Fruit fly (Drosophila melanogaster): ENCODE data around the gene Srx.

Srx gene

DNA sequence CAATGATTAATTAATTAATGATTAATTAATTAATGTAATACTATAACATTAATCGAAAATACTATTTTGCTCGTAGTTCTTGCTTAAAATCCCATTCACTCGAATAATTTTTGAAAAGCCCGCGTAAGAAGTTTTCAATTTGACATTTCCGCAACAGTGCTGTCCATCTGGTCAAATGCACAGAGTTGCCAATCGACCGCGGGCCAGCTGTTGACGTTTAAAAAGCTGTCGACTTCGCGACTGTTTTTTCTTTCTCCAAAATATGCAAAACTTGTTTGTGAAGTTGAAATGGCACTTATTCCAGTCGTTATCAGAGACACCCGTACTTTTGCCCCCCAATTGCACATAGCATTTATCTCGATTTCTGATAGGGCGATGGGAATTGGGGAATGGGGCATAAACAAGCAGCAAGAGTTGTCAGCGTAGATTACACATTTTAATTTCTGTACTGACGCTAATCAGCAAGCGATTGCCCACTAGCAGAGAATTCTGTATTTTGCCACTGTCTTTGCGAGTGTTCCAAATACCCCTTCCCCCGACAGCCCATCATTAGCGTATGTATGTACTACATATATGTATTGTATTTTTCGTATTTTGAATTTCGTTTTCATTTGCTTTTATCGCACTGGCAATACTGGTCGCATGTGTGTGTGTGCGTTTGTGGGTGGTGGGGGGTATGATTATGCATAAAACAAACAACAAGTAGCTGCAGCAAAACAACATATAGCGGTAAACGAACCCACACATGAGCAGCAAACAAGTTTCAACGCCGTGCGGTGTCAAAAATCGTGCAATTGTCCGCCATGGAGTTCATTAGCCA is at the start of gene Srx:
Srx (plus strand) TSS at position 517 of the 820 bp plus-strand sequence.
- TF ChIP-seq CG34422 (GFP tag; IDR thresholded peaks at IDR 0.05) (no peak), CG16779 (GFP tag; IDR thresholded peaks at IDR 0.05) (no peak), Hr78 (GFP tag; optimal IDR thresholded peaks at IDR 0.05) (no peak), CG1603 (tag; optimal IDR thresholded peaks at IDR 0.05) (peak; percentile 57), Ssrp (tag; optimal IDR thresholded peaks at IDR 0.05) (no peak), zen2 (GFP tag; IDR thresholded peaks at IDR 0.05; ENCODE audit: partially characterized antibody) (no peak), CG9215 (GFP tag; IDR thresholded peaks at IDR 0.05) (peak; percentile 37; the same call in 1 of the 2 replicates), CG4820 (GFP tag; optimal IDR thresholded peaks at IDR 0.05) (no peak), ttk (GFP tag; IDR thresholded peaks at IDR 0.05) (no peak), CG9817 (tag; optimal IDR thresholded peaks at IDR 0.05) (peak; percentile 54), jigr1 (GFP tag; IDR thresholded peaks at IDR 0.05) (no peak), zfh2 (GFP tag; optimal IDR thresholded peaks at IDR 0.05) (peak; percentile 12), CG6765 (GFP tag; optimal IDR thresholded peaks at IDR 0.05) (no peak), gce (GFP tag; IDR thresholded peaks at IDR 0.05) (no peak), schlank (tag; optimal IDR thresholded peaks at IDR 0.05) (no peak), pb (GFP tag; optimal IDR thresholded peaks at IDR 0.05) (no peak), NFAT (GFP tag; IDR thresholded peaks at IDR 0.05) (no peak), CG6683 (GFP tag; optimal IDR thresholded peaks at IDR 0.05) (no peak), ftz-f1 (GFP tag; optimal IDR thresholded peaks at IDR 0.05) (no peak), CG7271 (tag; optimal IDR thresholded peaks at IDR 0.05) (no peak), D19B (GFP tag; optimal IDR thresholded peaks at IDR 0.05) (no peak), Nf-YB (GFP tag; optimal IDR thresholded peaks at IDR 0.05) (no peak), Dfd (GFP tag; optimal IDR thresholded peaks at IDR 0.05) (no peak), CG11085 (GFP tag; IDR thresholded peaks at IDR 0.05) (no peak), sens-2 (GFP tag; IDR thresholded peaks at IDR 0.05) (no peak), CG15073 (GFP tag; optimal IDR thresholded peaks at IDR 0.05) (no peak), CG13424 (tag; optimal IDR thresholded peaks at IDR 0.05) (peak; percentile 44), slp2 (GFP tag; optimal IDR thresholded peaks at IDR 0.05) (no peak), Dek (tag; optimal IDR thresholded peaks at IDR 0.05) (peak; percentile 8), Med (GFP tag) (peak; percentile 50), CG13894 (tag; optimal IDR thresholded peaks at IDR 0.05) (no peak), CG3163 (GFP tag; optimal IDR thresholded peaks at IDR 0.05) (no peak), ken (GFP tag; IDR thresholded peaks at IDR 0.05) (no peak), dan (GFP tag; IDR thresholded peaks at IDR 0.05) (no peak), Hand (GFP tag; optimal IDR thresholded peaks at IDR 0.05) (no peak), CG6791 (GFP tag; IDR thresholded peaks at IDR 0.05; ENCODE audit: partially characterized antibody) (no peak), p53 (GFP tag; optimal IDR thresholded peaks at IDR 0.05) (no peak), Awh (GFP tag; IDR thresholded peaks at IDR 0.05) (no peak), CG30403 (GFP tag; optimal IDR thresholded peaks at IDR 0.05) (peak; percentile 28), exex (tag; optimal IDR thresholded peaks at IDR 0.05) (peak; percentile 50), Neu2 (GFP tag; optimal IDR thresholded peaks at IDR 0.05; ENCODE audit: borderline replicate concordance) (no peak), Side (GFP tag; optimal IDR thresholded peaks at IDR 0.05) (no peak), CG17361 (GFP tag; IDR thresholded peaks at IDR 0.05) (no peak; the same call in 2 of the 3 replicates), Hmx (GFP tag; optimal IDR thresholded peaks at IDR 0.05) (no peak), GATAe (GFP tag; conservative IDR thresholded peaks at IDR 0.05) (no peak), Doc2 (GFP tag; IDR thresholded peaks at IDR 0.05) (no peak), CG9609 (GFP tag; optimal IDR thresholded peaks at IDR 0.05) (peak; percentile 11), pum (GFP tag; optimal IDR thresholded peaks at IDR 0.05) (no peak), her (GFP tag; optimal IDR thresholded peaks at IDR 0.05) (no peak), Fer2 (tag; optimal IDR thresholded peaks at IDR 0.05) (no peak)
